Fruit fly (Drosophila melanogaster) whole organism, embryonic: ENCODE results near the gene bsk.

ENCODE experiments used
- CG14860 ChIP-seq: fragments of 200-800 bp; sonication (Bioruptor generic); IDR thresholded peaks from 3 replicates; pipeline ENCODE4 v1.3.6; 2022; ENCODE audit warnings: missing biosample characterization, missing genetic modification characterization; ENCODE audit not compliant: partially characterized antibody
- CG16779 ChIP-seq: fragments of 200-800 bp; sonication (Bioruptor generic); IDR thresholded peaks from 2 replicates; pipeline ENCODE4 v1.3.6; 2022; ENCODE audit warnings: missing biosample characterization, missing genetic modification characterization
- CG2129 ChIP-seq: fragments of 200-800 bp; sonication (Bioruptor generic); IDR thresholded peaks from 2 replicates; pipeline ENCODE4 v1.3.6; 2022; ENCODE audit warnings: missing biosample characterization, missing genetic modification characterization; ENCODE audit not compliant: partially characterized antibody
- CG5180 ChIP-seq: fragments of 200-800 bp; sonication (Bioruptor generic); optimal IDR thresholded peaks from 3 replicates; lab custom pipeline; 2017; ENCODE audit warnings: missing biosample characterization, missing genetic modification characterization, mild to moderate bottlenecking, moderate library complexity, missing genetic modification reagents
- CG6683 ChIP-seq: fragments of 200-800 bp; sonication (Bioruptor generic); optimal IDR thresholded peaks from 2 replicates; lab custom pipeline; 2017; ENCODE audit warnings: missing biosample characterization, mild to moderate bottlenecking, missing genetic modification characterization, missing genetic modification reagents
- CG9215 ChIP-seq: fragments of 200-800 bp; sonication (Bioruptor generic); IDR thresholded peaks from 2 replicates; pipeline ENCODE4 v1.3.6; 2022; ENCODE audit warnings: missing biosample characterization, missing genetic modification characterization
- Sin3A ChIP-seq: fragments of >200 bp; optimal IDR thresholded peaks from 2 replicates; lab custom pipeline; 2018
- danr ChIP-seq: fragments of 200-800 bp; sonication (Bioruptor generic); IDR thresholded peaks from 2 replicates; pipeline ENCODE4 v1.3.6; 2022; ENCODE audit warnings: missing biosample characterization, missing genetic modification characterization
- grn ChIP-seq: fragments of 200-800 bp; sonication (Bioruptor generic); optimal IDR thresholded peaks from 3 replicates; lab custom pipeline; 2017; ENCODE audit warnings: missing biosample characterization, missing genetic modification characterization
- hkb ChIP-seq, 2 experiments: fragments of 200-800 bp in 1 of 2; fragments of >200 bp in 1 of 2; sonication (Bioruptor generic) in 1 of 2; IDR thresholded peaks in 1 of 2; optimal IDR thresholded peaks in 1 of 2; 2 replicates each; pipeline versions ENCODE4 v1.3.6 to Lab custom; 2017 to 2022; ENCODE audit warnings: missing biosample characterization in 1 of 2, missing genetic modification characterization in 1 of 2
- shn ChIP-seq: fragments of 200-800 bp; sonication (Bioruptor generic); optimal IDR thresholded peaks from 3 replicates; lab custom pipeline; 2016; ENCODE audit warnings: missing biosample characterization, missing genetic modification characterization
- slp2 ChIP-seq: fragments of 200-800 bp; sonication (Bioruptor generic); optimal IDR thresholded peaks from 2 replicates; lab custom pipeline; 2016; ENCODE audit warnings: missing biosample characterization, missing genetic modification characterization
- wor ChIP-seq: fragments of 200-800 bp; sonication (Bioruptor generic); IDR thresholded peaks from 2 replicates; pipeline ENCODE4 v1.3.6; 2022; ENCODE audit warnings: missing biosample characterization, missing genetic modification characterization

DNA sequence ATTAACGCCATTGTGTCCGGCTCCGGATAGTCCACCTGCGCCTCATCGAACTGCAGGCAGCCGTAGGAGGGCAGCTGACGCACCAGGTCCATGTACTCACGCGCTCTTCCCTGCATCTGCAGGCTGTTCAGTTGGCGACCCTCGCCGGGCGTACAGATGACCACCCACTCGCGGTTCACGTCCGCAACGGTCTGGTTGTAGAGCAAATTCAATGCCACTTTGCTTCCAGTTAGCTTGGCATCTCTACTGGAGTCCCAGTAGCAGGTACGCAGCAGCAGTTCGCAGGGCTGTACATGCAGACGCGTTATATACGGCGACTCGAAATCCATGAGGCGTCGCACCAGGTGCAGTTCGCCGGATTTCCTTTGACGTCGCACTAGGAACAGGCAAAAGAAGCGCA, 44.4 kb downstream of the bsk start:
- TF ChIP-seq danr (GFP tag; lab: Robert Waterston, UW), result no peak
- TF ChIP-seq CG6683 (GFP tag; lab: Kevin White, UChicago), result no peak
- no peak for TF ChIP-seq shn (GFP tag; lab: Kevin White, UChicago)
- no peak for TF ChIP-seq slp2 (GFP tag; lab: Kevin White, UChicago)
- no peak for TF ChIP-seq CG9215 (GFP tag; lab: Robert Waterston, UW)
- TF ChIP-seq CG16779 (GFP tag; lab: Robert Waterston, UW), result no peak
- TF ChIP-seq CG2129, result no peak
- no peak for TF ChIP-seq hkb (optimal IDR thresholded peaks at IDR 0.05; lab: Kevin White, UChicago)
- no peak for TF ChIP-seq hkb (GFP tag; IDR thresholded peaks at IDR 0.05; lab: Robert Waterston, UW)
- TF ChIP-seq CG14860 (GFP tag; lab: Robert Waterston, UW), result no peak
- no peak for TF ChIP-seq wor
- TF ChIP-seq Sin3A, result no peak
- TF ChIP-seq grn (GFP tag; lab: Kevin White, UChicago), result no peak
- TF ChIP-seq CG5180 (GFP tag; lab: Kevin White, UChicago), result no peak
